Fruit fly (Drosophila melanogaster) whole organism, adult: ENCODE data around the gene Cht7.

Source experiments
- CG12768 ChIP-seq: fragments of 200-800 bp; sonication (Bioruptor generic); optimal IDR thresholded peaks from 2 replicates; lab custom pipeline; 2017; ENCODE audit warnings: missing biosample characterization, missing genetic modification characterization, mild to moderate bottlenecking, moderate library complexity, missing genetic modification reagents
- CG7045 ChIP-seq: fragments of 200-800 bp; sonication (Bioruptor generic); optimal IDR thresholded peaks from 2 replicates; lab custom pipeline; 2017; ENCODE audit warnings: missing biosample characterization, mild to moderate bottlenecking, missing genetic modification characterization
- Crg-1 ChIP-seq: fragments of 200-800 bp; sonication (Bioruptor generic); optimal IDR thresholded peaks from 2 replicates; lab custom pipeline; 2016; ENCODE audit warnings: missing biosample characterization, missing genetic modification characterization
- cnc ChIP-seq, 2 experiments: fragments of >200 bp; optimal IDR thresholded peaks; 2 replicates each; lab custom pipeline; 2017
- ovo ChIP-seq: fragments of 200-800 bp; sonication (Bioruptor generic); optimal IDR thresholded peaks from 2 replicates; lab custom pipeline; 2016; ENCODE audit warnings: missing biosample characterization, missing genetic modification characterization

- no peak for TF ChIP-seq cnc (optimal IDR thresholded peaks at IDR 0.05; lab: Kevin White, UChicago)
- TF ChIP-seq Crg-1 (GFP tag; lab: Kevin White, UChicago): no peak
- TF ChIP-seq CG7045 (GFP tag; lab: Kevin White, UChicago): no peak
- TF ChIP-seq ovo (GFP tag; lab: Kevin White, UChicago): no peak
- no peak for TF ChIP-seq CG12768
Observed at dm6 chr3L:3078398-3079155, 28.2 kb downstream of the Cht7 start.
